Fruit fly (Drosophila melanogaster): ENCODE results near the gene CG32026.

CG32026 gene

DNA sequence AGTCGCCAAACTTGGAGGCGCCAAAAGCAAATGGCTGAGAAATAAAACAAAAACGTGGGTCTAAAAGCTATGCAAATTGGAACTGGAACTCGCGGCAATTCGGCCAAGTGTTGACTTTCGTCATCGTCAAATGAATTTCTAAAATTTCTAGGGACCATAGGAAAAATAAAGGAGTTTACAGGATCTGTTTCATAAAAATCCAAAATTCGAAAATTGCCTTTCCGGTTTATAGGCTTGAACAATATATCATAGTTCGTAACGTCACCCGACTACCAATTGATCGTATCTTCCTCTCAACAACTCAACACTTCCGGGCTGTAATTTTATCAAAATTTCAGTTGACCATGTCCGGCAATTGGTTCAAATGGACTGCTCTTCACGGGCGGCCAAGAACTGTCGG is at the start of gene CG32026:
Gene CG32026, plus strand, starts transcription at position 301 of the 400 bp plus-strand sequence.
- TF ChIP-seq CG8478 (optimal IDR thresholded peaks at IDR 0.05) (no peak), CTCF (optimal IDR thresholded peaks at IDR 0.05) (no peak)

DNA sequence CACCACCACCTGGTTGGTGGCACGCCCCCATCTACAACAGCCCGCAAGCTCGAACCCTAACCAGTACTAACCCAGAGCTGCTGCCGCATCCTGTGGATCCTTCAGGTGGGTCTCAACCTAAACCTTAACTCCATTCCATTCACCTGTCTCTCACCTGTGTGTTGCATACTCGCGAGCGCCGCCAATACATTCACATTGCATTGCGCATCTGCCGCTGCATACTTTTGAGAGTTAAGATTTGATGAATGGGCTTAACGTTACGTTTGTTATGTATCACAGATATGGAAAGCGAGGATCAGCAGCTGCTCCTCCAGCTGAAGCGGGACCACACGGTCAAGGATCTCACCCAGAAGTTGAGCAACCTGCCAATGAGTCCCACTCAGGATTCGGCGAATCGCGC is 49.0 kb upstream of the CG32026 start:
- TF ChIP-seq CTCF (optimal IDR thresholded peaks at IDR 0.05) = no peak
- TF ChIP-seq CG8478 (optimal IDR thresholded peaks at IDR 0.05) = no peak

DNA sequence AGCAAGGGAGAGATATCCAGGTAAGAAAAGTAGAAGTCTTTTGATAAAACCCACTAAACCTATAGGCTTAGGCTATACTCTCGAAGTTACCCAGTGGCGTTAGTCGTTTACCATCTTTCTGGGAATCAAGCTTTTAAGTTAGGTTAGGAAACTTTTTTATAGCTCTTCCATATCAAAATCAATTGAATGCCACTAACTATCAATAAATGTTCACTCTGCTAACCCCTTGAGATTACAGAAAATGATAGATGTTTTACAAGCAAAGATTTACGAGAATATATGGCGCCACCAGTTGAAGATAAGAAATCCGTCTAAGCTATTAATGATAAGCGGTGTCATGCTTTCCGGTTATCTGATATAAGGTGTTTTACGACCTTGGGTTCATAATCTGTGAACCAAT is 48.6 kb upstream of the CG32026 start:
- no peak for TF ChIP-seq CG8478 (optimal IDR thresholded peaks at IDR 0.05)
- no peak for TF ChIP-seq CTCF (optimal IDR thresholded peaks at IDR 0.05)

DNA sequence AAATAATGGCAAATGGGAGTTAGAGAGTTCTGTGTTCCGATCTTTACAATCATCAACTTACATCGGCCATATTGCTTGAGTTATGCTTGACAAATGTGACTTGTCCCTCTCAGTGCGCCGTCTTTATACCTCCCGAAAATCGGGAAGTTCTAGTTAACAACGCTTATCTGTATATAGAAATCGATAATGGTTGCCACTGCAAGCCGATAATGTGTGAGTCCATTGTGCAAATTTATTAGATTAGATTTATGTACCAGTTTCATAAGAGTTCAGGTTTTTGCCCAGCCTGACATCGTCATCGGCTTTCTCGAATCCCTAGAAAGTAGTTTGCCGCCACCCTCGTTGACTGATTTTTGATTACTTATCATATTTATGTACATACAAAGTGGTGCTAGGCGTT is 47.8 kb upstream of the CG32026 start, which contains the start of gene Acbp5:
Gene Acbp5, minus strand, starts transcription at position 101 of the 400 bp plus-strand sequence.
- no peak for TF ChIP-seq CTCF (optimal IDR thresholded peaks at IDR 0.05)
- no peak for TF ChIP-seq CG8478 (optimal IDR thresholded peaks at IDR 0.05)

DNA sequence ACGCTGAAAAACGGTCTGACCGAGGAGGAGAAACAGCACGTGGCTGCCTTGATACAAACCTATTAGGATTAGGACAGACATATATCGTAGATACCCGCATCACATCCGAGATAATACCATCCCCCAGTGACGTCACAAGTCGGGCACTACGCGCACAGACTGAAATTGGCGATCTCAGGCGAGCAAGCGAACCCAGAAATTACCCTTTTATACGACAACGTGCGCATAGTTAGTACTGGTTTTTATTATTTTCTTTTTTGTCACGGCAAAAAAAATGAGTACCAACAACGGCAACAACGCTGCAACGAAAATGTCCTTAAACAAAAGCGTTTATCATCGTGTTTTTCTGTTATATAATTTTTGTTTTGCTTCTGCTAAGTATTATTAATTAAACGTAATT is 38.1 kb upstream of the CG32026 start:
- no peak for TF ChIP-seq CTCF (optimal IDR thresholded peaks at IDR 0.05)
- TF ChIP-seq CG8478 (optimal IDR thresholded peaks at IDR 0.05) = no peak

DNA sequence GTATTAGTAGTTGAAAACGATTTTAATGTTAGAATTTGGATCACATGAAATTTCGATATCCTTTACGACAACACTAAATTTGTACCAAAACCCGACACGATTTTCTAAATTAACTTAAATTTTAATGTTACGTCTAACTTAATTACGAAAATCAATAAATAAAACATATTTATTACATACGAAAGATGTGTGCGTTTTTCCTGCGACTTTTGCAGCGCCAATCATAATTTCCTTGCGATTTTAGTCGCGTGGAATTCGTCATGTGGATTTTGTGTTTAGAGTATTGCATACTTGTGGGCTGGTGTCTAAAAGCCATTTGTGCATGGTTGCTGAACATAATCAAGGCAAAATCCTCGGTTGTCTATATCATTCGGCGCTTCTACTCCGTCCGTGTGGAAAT is 37.7 kb upstream of the CG32026 start:
- TF ChIP-seq CTCF (optimal IDR thresholded peaks at IDR 0.05) = no peak
- TF ChIP-seq CG8478 (optimal IDR thresholded peaks at IDR 0.05) = no peak

DNA sequence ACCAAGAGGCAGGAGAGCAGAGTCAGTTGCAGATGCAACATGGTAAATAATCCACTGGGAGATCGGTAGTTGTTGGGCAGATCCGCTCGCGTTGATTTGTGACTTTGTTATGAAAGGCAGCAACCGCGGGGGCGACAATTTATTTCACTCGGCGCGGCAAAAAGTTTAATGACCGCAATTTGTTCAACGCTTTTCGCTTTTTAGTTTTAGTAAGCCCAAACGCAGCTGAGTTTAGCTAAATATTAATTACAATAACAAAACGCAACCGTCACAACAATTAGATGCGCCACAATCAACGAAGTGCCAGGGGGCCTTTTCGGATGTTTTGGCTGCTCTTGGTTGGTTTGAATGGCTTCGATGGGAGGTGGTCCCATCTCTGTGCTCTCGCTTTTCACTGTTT is 35.8 kb upstream of the CG32026 start, which contains the start of gene CG13310:
Gene CG13310, minus strand, starts transcription at position 101 of the 400 bp plus-strand sequence.
- TF ChIP-seq CTCF (optimal IDR thresholded peaks at IDR 0.05) (no peak), CG8478 (optimal IDR thresholded peaks at IDR 0.05) (no peak)

DNA sequence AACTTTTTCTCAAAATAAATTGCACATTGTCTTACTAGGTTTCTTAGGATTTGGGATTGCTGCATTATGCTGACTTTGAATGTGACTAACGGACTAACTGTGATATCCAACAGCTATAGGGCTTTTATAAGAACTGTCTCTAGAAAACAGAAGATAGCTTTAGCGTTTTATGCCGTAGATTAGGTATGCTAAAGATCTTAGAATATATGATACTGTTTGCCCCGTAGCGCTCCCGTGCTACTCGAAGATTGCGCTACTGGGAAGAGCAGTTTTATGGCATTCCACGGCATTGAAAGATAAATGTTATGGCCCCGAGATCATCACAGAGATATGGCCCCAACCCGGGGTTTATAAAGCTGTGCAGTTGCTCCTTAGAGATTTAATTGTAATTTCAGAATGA is 34.2 kb upstream of the CG32026 start, which contains the start of the genes CG13311 and CG34426:
Gene CG13311, minus strand, starts transcription at position 101 of the 400 bp plus-strand sequence.
Gene CG34426, plus strand, starts transcription at position 400 of the 400 bp plus-strand sequence.
- TF ChIP-seq CG8478 (optimal IDR thresholded peaks at IDR 0.05) (no peak), CTCF (optimal IDR thresholded peaks at IDR 0.05) (no peak)

DNA sequence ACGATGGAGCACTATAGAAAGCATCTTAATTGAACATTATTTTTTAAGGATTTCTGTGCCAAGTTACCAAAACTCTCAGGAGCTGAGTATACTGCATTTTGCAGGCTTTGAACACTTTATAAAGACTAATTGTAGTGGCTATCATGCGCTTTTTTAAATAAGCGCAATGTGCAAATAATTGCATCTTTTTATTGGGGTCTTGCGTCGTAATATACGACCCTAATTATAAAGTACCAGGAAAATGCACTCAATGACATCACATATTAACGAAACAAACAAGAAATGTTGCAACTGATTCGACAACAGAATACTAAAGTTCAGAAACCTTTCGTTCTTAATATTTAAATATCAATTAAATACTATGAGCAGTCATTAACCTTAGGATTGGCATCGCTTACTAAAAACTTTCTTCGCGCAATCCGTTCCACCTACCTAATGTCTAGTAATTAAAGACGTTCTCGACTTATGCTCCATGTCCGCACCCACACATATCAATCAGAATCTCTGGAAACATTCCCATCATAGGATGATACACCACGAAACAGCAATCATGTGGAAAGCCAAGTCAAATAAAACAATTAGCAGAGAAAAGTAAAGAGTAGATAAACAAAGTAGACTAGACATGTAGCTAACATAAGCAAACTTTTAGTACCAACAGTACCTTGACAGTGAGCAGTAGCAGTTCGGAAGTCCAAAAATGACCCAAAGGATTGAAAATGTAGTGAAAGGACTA is 32.0 kb upstream of the CG32026 start, which contains the start of the genes CG32023 and CG34427:
Gene CG32023, minus strand, starts transcription at position 101 of the 733 bp plus-strand sequence.
Gene CG34427, plus strand, starts transcription at position 683 of the 733 bp plus-strand sequence.
- TF ChIP-seq CG8478 (optimal IDR thresholded peaks at IDR 0.05) = no peak
- no peak for TF ChIP-seq CTCF (optimal IDR thresholded peaks at IDR 0.05)

DNA sequence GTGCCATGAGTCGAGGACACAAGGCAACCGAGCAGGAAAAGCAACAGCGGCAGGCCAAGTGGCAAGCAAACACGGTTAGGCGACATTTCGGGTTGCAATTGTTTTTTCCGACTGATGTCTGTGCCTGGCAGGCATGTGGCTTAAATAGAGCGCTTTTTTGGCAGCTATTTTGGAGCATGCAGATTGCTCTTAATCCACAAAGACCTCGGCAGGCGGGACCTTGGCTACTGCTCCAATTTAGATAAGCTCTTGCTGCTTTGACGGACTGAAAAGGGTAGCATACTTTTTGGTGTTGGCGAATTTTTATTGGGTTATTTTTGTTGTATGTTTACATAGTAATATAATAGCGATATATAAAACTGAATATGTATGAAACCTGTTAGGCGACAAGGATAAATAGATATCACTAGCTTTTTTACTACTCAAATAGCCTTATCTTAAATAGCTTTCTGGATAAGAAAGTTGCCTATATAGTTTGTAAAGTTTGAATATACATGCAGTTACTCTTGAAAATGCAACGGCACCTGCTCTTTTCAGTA is 29.1 kb upstream of the CG32026 start, which contains the start of the genes CG13312 and CG32024:
Gene CG13312, minus strand, starts transcription at position 101 of the 539 bp plus-strand sequence.
Gene CG32024, plus strand, starts transcription at position 489 of the 539 bp plus-strand sequence.
- TF ChIP-seq CTCF (optimal IDR thresholded peaks at IDR 0.05) (no peak), CG8478 (optimal IDR thresholded peaks at IDR 0.05) (no peak)

DNA sequence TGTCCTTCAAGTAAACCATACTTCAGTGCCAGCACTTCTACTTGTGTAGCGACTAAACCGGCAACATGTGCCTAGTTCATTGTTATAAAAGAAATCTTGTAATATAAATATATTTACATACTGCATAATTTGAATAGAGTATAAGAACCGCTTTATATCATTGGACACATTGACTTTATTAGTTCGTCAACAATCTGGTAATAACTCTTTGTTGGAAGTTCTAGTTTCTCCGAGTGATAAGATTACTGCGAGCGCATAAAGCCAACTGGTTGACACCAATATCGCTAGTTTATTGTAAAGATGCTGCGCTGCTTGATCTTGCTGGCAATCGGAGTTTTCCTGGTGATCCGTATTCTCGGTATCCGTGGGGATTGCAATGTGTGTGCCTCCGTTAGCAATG is 28.0 kb upstream of the CG32026 start, which contains the start of gene CG13308:
Gene CG13308, plus strand, starts transcription at position 301 of the 400 bp plus-strand sequence.
- TF ChIP-seq CG8478 (optimal IDR thresholded peaks at IDR 0.05) = no peak
- TF ChIP-seq CTCF (optimal IDR thresholded peaks at IDR 0.05) = no peak

DNA sequence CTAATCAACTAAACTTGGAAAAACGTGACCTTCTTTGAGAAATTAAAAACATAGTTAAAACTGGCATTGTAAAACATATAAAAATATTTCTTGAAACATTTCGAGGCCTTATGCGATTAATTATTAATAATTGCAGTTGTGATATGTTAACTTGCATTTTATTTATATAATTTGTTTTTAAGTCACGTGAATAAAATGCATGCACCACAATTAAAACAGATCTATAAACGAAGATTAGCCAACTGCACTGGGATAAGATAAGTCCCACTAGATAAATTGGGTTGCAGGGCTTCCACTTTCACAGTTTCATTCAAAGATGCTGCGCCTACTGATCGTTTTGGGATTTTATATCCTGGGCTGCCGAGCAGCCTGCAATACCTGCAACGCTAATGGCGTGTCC is 26.2 kb upstream of the CG32026 start, which contains the start of gene CG13309:
Gene CG13309, plus strand, starts transcription at position 301 of the 400 bp plus-strand sequence.
- TF ChIP-seq CTCF (optimal IDR thresholded peaks at IDR 0.05) (no peak), CG8478 (optimal IDR thresholded peaks at IDR 0.05) (no peak)

DNA sequence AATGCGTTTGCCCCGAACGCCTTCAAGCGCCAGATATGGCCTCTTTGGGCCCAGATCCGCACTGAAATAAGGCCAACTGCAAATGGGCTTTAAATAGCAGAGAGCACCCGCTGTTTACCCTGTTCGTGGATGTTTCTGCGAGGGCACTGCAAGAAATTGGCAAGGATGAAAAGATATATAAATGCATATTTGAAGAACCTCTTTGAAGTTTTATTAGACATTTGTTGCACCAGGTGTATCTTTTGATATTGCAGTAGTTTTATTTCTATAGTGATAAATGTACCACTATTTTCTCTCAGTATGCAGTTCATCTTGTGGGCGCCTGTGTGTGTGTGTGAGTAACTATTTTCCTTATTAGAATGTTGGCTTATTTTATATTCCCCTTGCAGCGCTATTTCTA is 22.8 kb upstream of the CG32026 start:
- no peak for TF ChIP-seq CG8478 (optimal IDR thresholded peaks at IDR 0.05)
- TF ChIP-seq CTCF (optimal IDR thresholded peaks at IDR 0.05) = no peak

DNA sequence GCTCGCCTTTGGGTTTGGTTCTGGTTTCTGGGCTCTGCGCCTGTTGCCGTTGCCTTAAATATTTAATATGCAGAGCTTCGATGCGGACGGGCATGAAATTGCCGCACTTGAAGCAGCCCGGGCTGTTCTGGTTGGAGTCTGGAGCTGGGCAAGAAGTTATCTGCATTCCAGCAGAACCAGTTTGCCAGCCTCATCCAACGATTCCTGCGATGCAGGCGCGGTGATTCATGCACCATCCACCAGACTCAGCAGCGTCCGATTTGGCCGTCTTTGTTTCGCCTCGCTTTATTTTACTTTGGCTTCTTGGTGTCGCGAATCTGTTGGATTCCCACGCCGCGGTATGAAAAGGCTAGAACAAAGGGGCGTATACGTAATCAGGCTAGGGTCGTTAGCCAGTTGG is 16.8 kb upstream of the CG32026 start:
- TF ChIP-seq CTCF (optimal IDR thresholded peaks at IDR 0.05) (no peak), CG8478 (optimal IDR thresholded peaks at IDR 0.05) (no peak)
